Worm (Caenorhabditis elegans) whole organism, late embryonic: ENCODE results near the gene btb-9.

Experiments
- K09A11.1 ChIP-seq: sonication (generic microtip); optimal IDR thresholded peaks from 2 replicates; lab custom pipeline; 2017; ENCODE audit warnings: antibody characterized with exemption, mild to moderate bottlenecking, missing genetic modification characterization, missing compliant biosample characterization; ENCODE audit not compliant: insufficient read depth
- ceh-48 ChIP-seq: sonication (generic microtip); optimal IDR thresholded peaks from 2 replicates; lab custom pipeline; 2016; ENCODE audit warnings: missing genetic modification characterization, inconsistent platforms, missing compliant biosample characterization
- ets-4 ChIP-seq: sonication (generic microtip); optimal IDR thresholded peaks from 2 replicates; lab custom pipeline; 2016; ENCODE audit warnings: missing genetic modification characterization, missing compliant biosample characterization
- mec-3 ChIP-seq: sonication (generic microtip); optimal IDR thresholded peaks from 2 replicates; lab custom pipeline; 2016; ENCODE audit warnings: borderline replicate concordance, missing genetic modification characterization, missing compliant biosample characterization
- rnt-1 ChIP-seq: sonication (generic microtip); optimal IDR thresholded peaks from 2 replicates; lab custom pipeline; 2016; ENCODE audit warnings: missing genetic modification characterization, missing compliant biosample characterization
- sox-2 ChIP-seq: fragments of 200-800 bp; sonication (Bioruptor generic); IDR thresholded peaks from 2 replicates; pipeline ENCODE4 v1.3.6; 2022; ENCODE audit warnings: missing genetic modification reagents, missing genetic modification characterization, missing compliant biosample characterization

DNA sequence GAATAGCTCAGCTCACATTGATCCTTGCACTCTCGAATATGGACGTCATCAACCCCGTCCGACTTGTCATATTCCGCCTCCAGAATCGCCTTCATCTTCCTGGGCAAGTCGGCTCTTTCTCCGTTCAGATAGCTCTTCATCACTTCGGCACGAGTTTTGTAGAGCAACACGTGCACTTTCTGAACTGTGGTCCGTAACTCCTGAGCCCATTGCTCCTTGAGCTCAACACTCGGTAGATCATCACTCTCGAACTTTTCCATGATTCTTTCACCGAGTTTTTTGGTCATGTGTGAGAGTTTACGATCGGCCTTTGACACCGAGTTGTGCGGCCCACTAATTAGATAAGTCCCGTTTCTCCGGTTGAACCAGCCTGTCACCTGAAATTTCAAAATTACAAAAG lies 6.8 kb downstream of the btb-9 start:
- TF ChIP-seq sox-2 (GFP tag; lab: Robert Waterston, UW), result no peak
- no peak for TF ChIP-seq ets-4 (tag; lab: Kevin White, UChicago)
- TF ChIP-seq rnt-1 (tag; lab: Kevin White, UChicago), result no peak
- no peak for TF ChIP-seq K09A11.1 (tag; lab: Kevin White, UChicago)
- no peak for TF ChIP-seq ceh-48 (tag; lab: Kevin White, UChicago)
- TF ChIP-seq mec-3 (tag; lab: Kevin White, UChicago), result no peak
